Fruit fly (Drosophila melanogaster) whole organism, embryonic: ENCODE results near the gene CG2278.
A peak's percentile ranks its signal among the peaks of the same experiment; 100 is the strongest.

Source experiments
- Bdp1 ChIP-seq: fragments of 200-800 bp; sonication (Bioruptor generic); optimal IDR thresholded peaks from 3 replicates; lab custom pipeline; 2016; ENCODE audit warnings: missing biosample characterization, missing genetic modification characterization
- BtbVII ChIP-seq: fragments of 200-800 bp; sonication (Bioruptor generic); optimal IDR thresholded peaks from 3 replicates; lab custom pipeline; 2017; ENCODE audit warnings: missing biosample characterization, mild to moderate bottlenecking, missing genetic modification characterization
- CG10321 ChIP-seq: fragments of 200-800 bp; sonication (Bioruptor generic); IDR thresholded peaks from 2 replicates; pipeline ENCODE4 v1.3.6; 2022; ENCODE audit warnings: missing biosample characterization, missing genetic modification characterization
- CG12104 ChIP-seq: fragments of 200-800 bp; sonication (Bioruptor generic); optimal IDR thresholded peaks from 3 replicates; lab custom pipeline; 2016; ENCODE audit warnings: missing biosample characterization, missing genetic modification characterization
- CG12942 ChIP-seq: fragments of 200-800 bp; sonication (Bioruptor generic); optimal IDR thresholded peaks from 3 replicates; lab custom pipeline; 2016; ENCODE audit warnings: missing biosample characterization, missing genetic modification characterization
- CG15479 ChIP-seq: fragments of 200-800 bp; sonication (Bioruptor generic); optimal IDR thresholded peaks from 3 replicates; lab custom pipeline; 2019; ENCODE audit warnings: missing biosample characterization, mild to moderate bottlenecking, missing genetic modification characterization, moderate library complexity
- CG1647 ChIP-seq: fragments of 200-800 bp; sonication (Bioruptor generic); optimal IDR thresholded peaks from 3 replicates; lab custom pipeline; 2016; ENCODE audit warnings: missing biosample characterization, missing genetic modification characterization
- CG17328 ChIP-seq: fragments of 200-800 bp; sonication (Bioruptor generic); IDR thresholded peaks from 2 replicates; pipeline ENCODE4 v1.3.6; 2022; ENCODE audit warnings: missing biosample characterization, missing genetic modification characterization
- CG18619 ChIP-seq: fragments of 200-800 bp; sonication (Bioruptor generic); optimal IDR thresholded peaks from 3 replicates; lab custom pipeline; 2017; ENCODE audit warnings: missing biosample characterization, mild to moderate bottlenecking, missing genetic modification characterization
- CG3065 ChIP-seq: fragments of 200-800 bp; sonication (Bioruptor generic); optimal IDR thresholded peaks from 2 replicates; lab custom pipeline; 2016; ENCODE audit warnings: missing biosample characterization, missing genetic modification characterization
- CG31365 ChIP-seq: fragments of 200-800 bp; sonication (Bioruptor generic); optimal IDR thresholded peaks from 2 replicates; lab custom pipeline; 2018; ENCODE audit warnings: missing biosample characterization, mild to moderate bottlenecking, missing genetic modification characterization
- CG4424 ChIP-seq: fragments of 200-800 bp; sonication (Bioruptor generic); optimal IDR thresholded peaks from 3 replicates; lab custom pipeline; 2016; ENCODE audit warnings: missing biosample characterization, missing genetic modification characterization
- CG9817 ChIP-seq: fragments of 200-800 bp; sonication (Bioruptor generic); optimal IDR thresholded peaks from 2 replicates; lab custom pipeline; 2018; ENCODE audit warnings: missing biosample characterization, mild to moderate bottlenecking, missing genetic modification characterization, moderate library complexity
- D19A ChIP-seq: fragments of 200-800 bp; optimal IDR thresholded peaks from 3 replicates; lab custom pipeline; 2019; ENCODE audit warnings: missing biosample characterization, mild to moderate bottlenecking, missing genetic modification characterization, moderate library complexity
- D19B ChIP-seq: fragments of 200-800 bp; sonication (Bioruptor generic); optimal IDR thresholded peaks from 2 replicates; lab custom pipeline; 2017; ENCODE audit warnings: missing biosample characterization, mild to moderate bottlenecking, missing genetic modification characterization
- Dbx ChIP-seq: fragments of 200-800 bp; sonication (Bioruptor generic); IDR thresholded peaks from 3 replicates; pipeline ENCODE4 v1.3.6; 2022; ENCODE audit warnings: missing biosample characterization, missing genetic modification characterization
- Dfd ChIP-seq, 2 experiments: fragments of >200 bp; optimal IDR thresholded peaks; 2 replicates each; lab custom pipeline; 2017; ENCODE audit warnings: missing biosample characterization in 2 of 2, missing genetic modification characterization in 2 of 2
- Dref ChIP-seq: fragments of 200-800 bp; sonication (Bioruptor generic); IDR thresholded peaks from 2 replicates; pipeline ENCODE4 v1.3.6; 2022; ENCODE audit warnings: missing biosample characterization, missing genetic modification characterization
- Gsc ChIP-seq: fragments of 200-800 bp; sonication (Bioruptor generic); IDR thresholded peaks from 2 replicates; pipeline ENCODE4 v1.3.6; 2022; ENCODE audit warnings: missing biosample characterization, missing genetic modification characterization
- Hr3 ChIP-seq: fragments of 200-800 bp; sonication (Bioruptor generic); optimal IDR thresholded peaks from 3 replicates; lab custom pipeline; 2016; ENCODE audit warnings: missing biosample characterization, missing genetic modification characterization
- Lhr ChIP-seq: fragments of 200-800 bp; sonication (Bioruptor generic); optimal IDR thresholded peaks from 3 replicates; lab custom pipeline; 2017; ENCODE audit warnings: mild to moderate bottlenecking, missing biosample characterization, missing genetic modification reagents, missing genetic modification characterization
- Lim3 ChIP-seq: fragments of 200-800 bp; sonication (Bioruptor generic); IDR thresholded peaks from 2 replicates; pipeline ENCODE4 v1.3.6; 2022; ENCODE audit warnings: missing biosample characterization, missing genetic modification characterization
- MESR4 ChIP-seq: fragments of 200-800 bp; sonication (Bioruptor generic); optimal IDR thresholded peaks from 2 replicates; lab custom pipeline; 2018; ENCODE audit warnings: missing biosample characterization, mild to moderate bottlenecking, missing genetic modification characterization, moderate library complexity
- PHDP ChIP-seq: fragments of 200-800 bp; sonication (Bioruptor generic); optimal IDR thresholded peaks from 3 replicates; lab custom pipeline; 2018; ENCODE audit warnings: missing biosample characterization, mild to moderate bottlenecking, missing genetic modification characterization, moderate library complexity
- Six4 ChIP-seq: fragments of 200-800 bp; sonication (Bioruptor generic); optimal IDR thresholded peaks from 2 replicates; lab custom pipeline; 2016; ENCODE audit warnings: missing biosample characterization, missing genetic modification characterization
- Xrp1 ChIP-seq: fragments of 200-800 bp; sonication (Bioruptor generic); IDR thresholded peaks from 2 replicates; pipeline ENCODE4 v1.3.6; 2022; ENCODE audit warnings: missing biosample characterization, missing genetic modification characterization
- crc ChIP-seq: fragments of 200-800 bp; sonication (Bioruptor generic); optimal IDR thresholded peaks from 2 replicates; lab custom pipeline; 2016; ENCODE audit warnings: missing biosample characterization, missing genetic modification characterization
- eve ChIP-seq, 2 experiments: fragments of >200 bp; optimal IDR thresholded peaks; 2 replicates each; lab custom pipeline; 2017; ENCODE audit warnings: missing biosample characterization in 2 of 2, missing genetic modification characterization in 2 of 2
- exex ChIP-seq: fragments of 200-800 bp; sonication (Bioruptor generic); optimal IDR thresholded peaks from 4 replicates; lab custom pipeline; 2018; ENCODE audit warnings: missing biosample characterization, mild to moderate bottlenecking, missing genetic modification characterization, moderate library complexity
- grn ChIP-seq: fragments of 200-800 bp; sonication (Bioruptor generic); optimal IDR thresholded peaks from 3 replicates; lab custom pipeline; 2017; ENCODE audit warnings: missing biosample characterization, missing genetic modification characterization
- hb ChIP-seq: fragments of 200-800 bp; sonication (Bioruptor generic); IDR thresholded peaks from 3 replicates; pipeline ENCODE4 v1.3.6; 2022; ENCODE audit warnings: missing biosample characterization, missing genetic modification characterization; ENCODE audit not compliant: partially characterized antibody
- hkb ChIP-seq, 2 experiments: fragments of 200-800 bp in 1 of 2; fragments of >200 bp in 1 of 2; sonication (Bioruptor generic) in 1 of 2; IDR thresholded peaks in 1 of 2; optimal IDR thresholded peaks in 1 of 2; 2 replicates each; pipeline versions ENCODE4 v1.3.6 to Lab custom; 2017 to 2022; ENCODE audit warnings: missing biosample characterization in 1 of 2, missing genetic modification characterization in 1 of 2
- maf-S ChIP-seq: fragments of 200-800 bp; sonication (Bioruptor generic); optimal IDR thresholded peaks from 2 replicates; lab custom pipeline; 2016; ENCODE audit warnings: missing biosample characterization, missing genetic modification characterization
- nerfin-1 ChIP-seq: fragments of 200-800 bp; sonication (Bioruptor generic); optimal IDR thresholded peaks from 3 replicates; lab custom pipeline; 2019; ENCODE audit warnings: missing biosample characterization, mild to moderate bottlenecking, missing genetic modification characterization, moderate library complexity
- nerfin-2 ChIP-seq: fragments of 200-800 bp; sonication (Bioruptor generic); IDR thresholded peaks from 2 replicates; pipeline ENCODE4 v1.3.6; 2022; ENCODE audit warnings: missing biosample characterization, missing genetic modification characterization; ENCODE audit not compliant: partially characterized antibody
- nom ChIP-seq: fragments of 200-800 bp; sonication (Bioruptor generic); optimal IDR thresholded peaks from 2 replicates; lab custom pipeline; 2017; ENCODE audit warnings: missing biosample characterization, missing genetic modification characterization, mild to moderate bottlenecking, moderate library complexity, missing genetic modification reagents
- org-1 ChIP-seq: fragments of 200-800 bp; sonication (Bioruptor generic); optimal IDR thresholded peaks from 2 replicates; lab custom pipeline; 2017; ENCODE audit warnings: missing biosample characterization, missing genetic modification characterization
- sisA ChIP-seq: fragments of 200-800 bp; sonication (Bioruptor generic); IDR thresholded peaks from 2 replicates; pipeline ENCODE4 v1.3.6; 2022; ENCODE audit warnings: missing biosample characterization, missing genetic modification characterization
- sqz ChIP-seq: fragments of 200-800 bp; sonication (Bioruptor generic); optimal IDR thresholded peaks from 3 replicates; lab custom pipeline; 2018; ENCODE audit warnings: missing biosample characterization, mild to moderate bottlenecking, missing genetic modification characterization
- sr ChIP-seq: fragments of 200-800 bp; sonication (Bioruptor generic); IDR thresholded peaks from 3 replicates; pipeline ENCODE4 v1.3.6; 2022; ENCODE audit warnings: missing biosample characterization, missing genetic modification characterization
- tap ChIP-seq: fragments of 200-800 bp; optimal IDR thresholded peaks from 3 replicates; lab custom pipeline; 2019; ENCODE audit warnings: missing biosample characterization, mild to moderate bottlenecking, missing genetic modification characterization, moderate library complexity
- tna ChIP-seq: fragments of 200-800 bp; sonication (Bioruptor generic); IDR thresholded peaks from 2 replicates; pipeline ENCODE4 v1.3.6; 2022; ENCODE audit warnings: missing biosample characterization, missing genetic modification characterization; ENCODE audit not compliant: partially characterized antibody
- tx ChIP-seq: fragments of 200-800 bp; sonication (Bioruptor generic); optimal IDR thresholded peaks from 2 replicates; lab custom pipeline; 2016; ENCODE audit warnings: missing biosample characterization, missing genetic modification characterization
- wek ChIP-seq: fragments of 200-800 bp; sonication (Bioruptor generic); optimal IDR thresholded peaks from 3 replicates; lab custom pipeline; 2018; ENCODE audit warnings: missing biosample characterization, mild to moderate bottlenecking, missing genetic modification characterization, moderate library complexity

The CG2278 gene

DNA sequence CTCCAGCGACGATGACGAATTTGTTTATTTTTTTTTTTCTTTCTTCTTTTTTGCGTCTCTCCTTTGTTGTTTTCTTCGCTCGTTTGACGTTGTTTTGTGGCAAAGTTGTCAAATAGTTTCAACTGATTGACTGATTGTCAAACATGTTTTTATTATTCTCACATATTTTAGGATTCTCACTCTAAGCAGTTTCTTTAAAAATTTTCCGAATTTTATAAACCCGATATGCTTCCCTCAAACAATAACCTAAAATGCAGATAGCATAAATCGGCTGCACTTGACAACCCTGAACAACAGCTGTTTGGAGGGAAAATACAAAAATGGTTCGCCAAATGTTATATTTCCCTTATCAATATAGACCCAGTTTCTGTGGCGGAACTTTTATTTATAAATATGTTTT, 26.5 kb downstream of the CG2278 start, which contains the start of gene CG17982 (continued):
- TF ChIP-seq tap (tag; lab: Kevin White, UChicago) (peak; percentile 83), Bdp1 (GFP tag; lab: Kevin White, UChicago) (peak; percentile 63), nerfin-2 (GFP tag; lab: Robert Waterston, UW) (no peak), CG17328 (GFP tag; lab: Robert Waterston, UW) (peak; percentile 83), hkb (optimal IDR thresholded peaks at IDR 0.05; lab: Kevin White, UChicago) (no peak), hkb (GFP tag; IDR thresholded peaks at IDR 0.05; lab: Robert Waterston, UW) (peak; percentile 88), D19A (tag; lab: Kevin White, UChicago) (peak; percentile 77), BtbVII (GFP tag; lab: Kevin White, UChicago) (peak; percentile 82), Lim3 (GFP tag; lab: Robert Waterston, UW) (no peak), nerfin-1 (tag; lab: Kevin White, UChicago) (peak; percentile 81), sqz (peak; percentile 89), CG31365 (tag; lab: Kevin White, UChicago) (peak; percentile 56), tna (GFP tag; lab: Robert Waterston, UW) (no peak), CG15479 (GFP tag; lab: Kevin White, UChicago) (no peak), eve (GFP tag; optimal IDR thresholded peaks at IDR 0.05; lab: Kevin White, UChicago) (no peak), MESR4 (GFP tag; lab: Kevin White, UChicago) (peak; percentile 51), maf-S (GFP tag; lab: Kevin White, UChicago) (peak; percentile 80), Dfd (GFP tag; optimal IDR thresholded peaks at IDR 0.05; lab: Kevin White, UChicago) (no peak), exex (tag; lab: Kevin White, UChicago) (no peak), CG4424 (GFP tag; lab: Kevin White, UChicago) (peak; percentile 82), CG18619 (GFP tag; lab: Kevin White, UChicago) (peak; percentile 77), Dbx (GFP tag; lab: Robert Waterston, UW) (peak; percentile 66), sisA (GFP tag; lab: Robert Waterston, UW) (peak; percentile 73), Hr3 (GFP tag; lab: Kevin White, UChicago) (peak; percentile 77), Six4 (GFP tag; lab: Kevin White, UChicago) (peak; percentile 82), crc (GFP tag; lab: Kevin White, UChicago) (peak; percentile 81), CG10321 (GFP tag; lab: Robert Waterston, UW) (no peak), D19B (no peak), sr (no peak), wek (GFP tag; lab: Kevin White, UChicago) (peak; percentile 35), CG12942 (GFP tag; lab: Kevin White, UChicago) (peak; percentile 80), CG3065 (peak; percentile 2), nom (GFP tag; lab: Kevin White, UChicago) (peak; percentile 86), CG9817 (tag; lab: Kevin White, UChicago) (peak; percentile 89), Xrp1 (GFP tag; lab: Robert Waterston, UW) (peak; percentile 85), tx (GFP tag; lab: Kevin White, UChicago) (peak; percentile 84), CG1647 (peak; percentile 62), PHDP (tag; lab: Kevin White, UChicago) (peak; percentile 90), Dref (GFP tag; lab: Robert Waterston, UW) (no peak; the same call in 1 of the 2 replicates), Lhr (peak; percentile 29), hb (no peak), grn (no peak), org-1 (GFP tag; lab: Kevin White, UChicago) (peak; percentile 68), CG12104 (GFP tag; lab: Kevin White, UChicago) (peak; percentile 69), Gsc (no peak)
- TF ChIP-seq, all 482 proteins: peak for 384
